Worm (Caenorhabditis elegans) whole organism, mixed stage, embryonic: Measurements from ENCODE around the gene F27C8.2.
A peak's percentile ranks its signal among the peaks of the same experiment; 100 is the strongest.

Experiments used
- bed-3 ChIP-seq: fragments of 200-800 bp; sonication (Bioruptor generic); optimal IDR thresholded peaks from 3 replicates; lab custom pipeline; 2018; ENCODE audit warnings: mild to moderate bottlenecking, missing genetic modification characterization, moderate library complexity, missing compliant biosample characterization
- blmp-1 ChIP-seq: fragments of 150-350 bp; optimal IDR thresholded peaks from 2 replicates; lab custom pipeline; 2014; ENCODE audit warnings: missing biosample characterization, missing genetic modification characterization
- ceh-83 ChIP-seq: fragments of 200-800 bp; sonication (Bioruptor generic); optimal IDR thresholded peaks from 2 replicates; lab custom pipeline; 2018; ENCODE audit warnings: mild to moderate bottlenecking, missing genetic modification characterization, missing compliant biosample characterization
- ces-1 ChIP-seq: fragments of 150-350 bp; optimal IDR thresholded peaks from 2 replicates; lab custom pipeline; 2014; ENCODE audit warnings: missing biosample characterization, missing genetic modification reagents, missing genetic modification characterization
- cnd-1 ChIP-seq: fragments of 200-800 bp; sonication (Bioruptor generic); optimal IDR thresholded peaks from 2 replicates; lab custom pipeline; 2018; ENCODE audit warnings: mild to moderate bottlenecking, missing genetic modification characterization, missing compliant biosample characterization
- drap-1 ChIP-seq: fragments of 200-800 bp; sonication (Bioruptor generic); optimal IDR thresholded peaks from 3 replicates; lab custom pipeline; 2018; ENCODE audit warnings: mild to moderate bottlenecking, missing genetic modification characterization, missing compliant biosample characterization
- elt-1 ChIP-seq: sonication (generic microtip); optimal IDR thresholded peaks from 2 replicates; lab custom pipeline; 2017; ENCODE audit warnings: missing genetic modification characterization, mild to moderate bottlenecking, missing compliant biosample characterization, antibody characterized with exemption, moderate library complexity, borderline replicate concordance; ENCODE audit not compliant: insufficient read depth
- flh-1 ChIP-seq: fragments of 200-800 bp; sonication (Bioruptor generic); optimal IDR thresholded peaks from 2 replicates; lab custom pipeline; 2018; ENCODE audit warnings: mild to moderate bottlenecking, missing genetic modification characterization, moderate library complexity, missing compliant biosample characterization
- ham-2 ChIP-seq: fragments of 200-800 bp; sonication (Bioruptor generic); optimal IDR thresholded peaks from 2 replicates; lab custom pipeline; 2018; ENCODE audit warnings: mild to moderate bottlenecking, missing genetic modification characterization, missing compliant biosample characterization
- hlh-1 ChIP-seq: fragments of 150-350 bp; optimal IDR thresholded peaks from 2 replicates; lab custom pipeline; 2014; ENCODE audit warnings: missing biosample characterization, missing genetic modification reagents, missing genetic modification characterization
- lin-13 ChIP-seq: fragments of 150-350 bp; optimal IDR thresholded peaks from 2 replicates; lab custom pipeline; 2014; ENCODE audit warnings: missing biosample characterization, missing genetic modification characterization
- lsy-2 ChIP-seq: fragments of 150-350 bp; optimal IDR thresholded peaks from 2 replicates; lab custom pipeline; 2014; ENCODE audit warnings: missing biosample characterization, missing genetic modification characterization
- mab-5 ChIP-seq: fragments of 150-350 bp; optimal IDR thresholded peaks from 2 replicates; lab custom pipeline; 2014; ENCODE audit warnings: missing biosample characterization, missing genetic modification characterization
- mep-1 ChIP-seq: fragments of 150-350 bp; optimal IDR thresholded peaks from 2 replicates; lab custom pipeline; 2017; ENCODE audit warnings: missing biosample characterization, missing genetic modification reagents, missing genetic modification characterization, inconsistent platforms
- nhr-2 ChIP-seq: fragments of 150-350 bp; optimal IDR thresholded peaks from 2 replicates; lab custom pipeline; 2014; ENCODE audit warnings: missing biosample characterization, missing genetic modification characterization
- nhr-237 ChIP-seq: fragments of 150-350 bp; optimal IDR thresholded peaks from 2 replicates; lab custom pipeline; 2014; ENCODE audit warnings: missing biosample characterization, missing genetic modification characterization
- nhr-28 ChIP-seq: fragments of 150-350 bp; optimal IDR thresholded peaks from 2 replicates; lab custom pipeline; 2014; ENCODE audit warnings: missing biosample characterization, missing genetic modification characterization
- nhr-76 ChIP-seq: sonication (generic microtip); optimal IDR thresholded peaks from 2 replicates; lab custom pipeline; 2017; ENCODE audit warnings: missing biosample characterization, missing genetic modification characterization
- pha-4 ChIP-seq: fragments of 150-350 bp; optimal IDR thresholded peaks from 2 replicates; lab custom pipeline; 2018; ENCODE audit warnings: missing biosample characterization, missing genetic modification reagents, missing genetic modification characterization
- sem-2 ChIP-seq: fragments of 200-800 bp; sonication (Bioruptor generic); optimal IDR thresholded peaks from 2 replicates; lab custom pipeline; 2018; ENCODE audit warnings: mild to moderate bottlenecking, missing genetic modification characterization, missing compliant biosample characterization
- snpc-4 ChIP-seq: fragments of 150-350 bp; optimal IDR thresholded peaks from 2 replicates; lab custom pipeline; 2014; ENCODE audit warnings: missing biosample characterization, missing genetic modification characterization
- sptf-1 ChIP-seq: sonication (generic microtip); optimal IDR thresholded peaks from 2 replicates; lab custom pipeline; 2017; ENCODE audit warnings: mild to moderate bottlenecking, missing genetic modification characterization, moderate library complexity, missing compliant biosample characterization
- tbx-8 ChIP-seq: fragments of 200-800 bp; sonication (Bioruptor generic); optimal IDR thresholded peaks from 2 replicates; lab custom pipeline; 2018; ENCODE audit warnings: mild to moderate bottlenecking, missing genetic modification characterization, moderate library complexity, missing compliant biosample characterization
- unc-120 ChIP-seq: sonication (generic microtip); optimal IDR thresholded peaks from 2 replicates; lab custom pipeline; 2017; ENCODE audit warnings: missing genetic modification characterization, missing compliant biosample characterization; ENCODE audit not compliant: poor library complexity, severe bottlenecking
- unc-39 ChIP-seq: fragments of 150-350 bp; optimal IDR thresholded peaks from 2 replicates; lab custom pipeline; 2014; ENCODE audit warnings: missing biosample characterization, missing genetic modification characterization
- unc-62 ChIP-seq: fragments of 150-350 bp; optimal IDR thresholded peaks from 2 replicates; lab custom pipeline; 2014; ENCODE audit warnings: missing biosample characterization, missing genetic modification reagents, missing genetic modification characterization
- zip-8 ChIP-seq: fragments of 150-350 bp; optimal IDR thresholded peaks from 2 replicates; lab custom pipeline; 2014; ENCODE audit warnings: missing biosample characterization, missing genetic modification characterization

Gene F27C8.2

DNA sequence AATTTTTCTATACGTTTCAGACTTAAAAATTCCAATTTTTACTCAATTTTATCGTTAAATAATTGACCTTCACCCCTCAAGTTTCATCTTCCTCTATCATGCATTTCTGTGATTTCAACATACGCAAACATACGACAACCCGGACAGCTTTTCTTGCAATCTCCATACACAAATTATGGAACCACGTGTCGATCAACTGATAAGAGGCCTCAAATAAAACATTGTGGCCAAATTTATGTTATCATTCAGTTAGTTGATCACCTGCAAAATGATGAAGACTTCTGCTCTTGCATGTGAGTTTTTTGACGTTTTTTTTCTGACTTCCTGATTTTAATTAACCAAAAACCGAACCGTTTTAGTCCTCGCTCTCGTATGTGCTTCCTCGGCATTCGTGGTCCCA, 2.7 kb upstream of the F27C8.2 start, which contains the start of gene spp-18:
spp-18 (plus strand) TSS at position 257 of the 400 bp plus-strand sequence.
- no peak for TF ChIP-seq ceh-83 (GFP tag; lab: Kevin White, UChicago)
- no peak for TF ChIP-seq mep-1 (tag; lab: Kevin White, UChicago)
- TF ChIP-seq nhr-76, result no peak
- TF ChIP-seq unc-62, result no peak
- no peak for TF ChIP-seq unc-120 (tag; lab: Kevin White, UChicago)
- TF ChIP-seq blmp-1, result no peak

ce11 chrIV:9601595-9601994, 5.4 kb downstream of the F27C8.2 start, which contains the start of gene aat-1:
TSS of gene aat-1 (minus strand) at chrIV:9601695.
- TF ChIP-seq pha-4 (no peak), cnd-1 (tag; lab: Kevin White, UChicago) (no peak), elt-1 (tag; lab: Kevin White, UChicago) (no peak), bed-3 (GFP tag; lab: Kevin White, UChicago) (no peak), ces-1 (GFP tag; lab: Kevin White, UChicago) (no peak), lin-13 (no peak), ham-2 (GFP tag; lab: Kevin White, UChicago) (no peak), nhr-2 (no peak), sem-2 (GFP tag; lab: Kevin White, UChicago) (no peak), ceh-83 (GFP tag; lab: Kevin White, UChicago) (no peak), mab-5 (tag; lab: Kevin White, UChicago) (no peak), nhr-76 (no peak), hlh-1 (tag; lab: Kevin White, UChicago) (no peak), zip-8 (no peak), drap-1 (GFP tag; lab: Kevin White, UChicago) (no peak)

ce11 chrIV:9607945-9608344, 11.8 kb downstream of the F27C8.2 start:
- no peak for TF ChIP-seq snpc-4 (tag; lab: Kevin White, UChicago)
- TF ChIP-seq nhr-237 (tag; lab: Kevin White, UChicago), result no peak
- no peak for TF ChIP-seq ham-2 (GFP tag; lab: Kevin White, UChicago)
- TF ChIP-seq pha-4, result no peak
- TF ChIP-seq lsy-2 (tag; lab: Kevin White, UChicago), result no peak
- no peak for TF ChIP-seq sptf-1 (tag; lab: Kevin White, UChicago)

DNA sequence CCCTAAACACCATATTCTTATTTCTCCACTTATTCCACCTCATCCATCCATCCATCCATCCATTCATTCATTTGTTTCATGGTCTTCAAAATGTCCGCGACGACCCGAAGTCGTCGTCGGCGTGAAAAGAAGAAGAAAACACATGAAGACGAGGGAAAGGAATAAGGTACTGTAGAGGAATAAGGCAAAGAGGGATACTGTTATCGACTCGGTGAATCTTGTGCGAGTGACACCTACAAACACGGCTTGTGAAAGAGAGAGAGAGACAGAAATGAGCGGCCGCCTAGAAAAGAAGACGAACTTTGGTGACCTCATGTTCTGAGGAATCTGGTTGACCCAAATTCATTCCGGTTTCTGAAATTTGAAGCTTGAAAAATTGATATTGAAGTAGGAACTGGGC, 12.9 kb downstream of the F27C8.2 start:
- TF ChIP-seq elt-1 (tag; lab: Kevin White, UChicago) (peak; percentile 97), lin-13 (no peak), nhr-76 (no peak)

ce11 chrIV:9610923-9611322, 14.8 kb downstream of the F27C8.2 start:
- TF ChIP-seq snpc-4 (tag; lab: Kevin White, UChicago), result no peak
- TF ChIP-seq elt-1 (tag; lab: Kevin White, UChicago), result peak; percentile 91
- TF ChIP-seq nhr-28 (tag; lab: Kevin White, UChicago), result no peak
- TF ChIP-seq unc-39 (tag; lab: Kevin White, UChicago), result no peak
- TF ChIP-seq flh-1 (GFP tag; lab: Kevin White, UChicago), result no peak
- no peak for TF ChIP-seq sem-2 (GFP tag; lab: Kevin White, UChicago)

DNA sequence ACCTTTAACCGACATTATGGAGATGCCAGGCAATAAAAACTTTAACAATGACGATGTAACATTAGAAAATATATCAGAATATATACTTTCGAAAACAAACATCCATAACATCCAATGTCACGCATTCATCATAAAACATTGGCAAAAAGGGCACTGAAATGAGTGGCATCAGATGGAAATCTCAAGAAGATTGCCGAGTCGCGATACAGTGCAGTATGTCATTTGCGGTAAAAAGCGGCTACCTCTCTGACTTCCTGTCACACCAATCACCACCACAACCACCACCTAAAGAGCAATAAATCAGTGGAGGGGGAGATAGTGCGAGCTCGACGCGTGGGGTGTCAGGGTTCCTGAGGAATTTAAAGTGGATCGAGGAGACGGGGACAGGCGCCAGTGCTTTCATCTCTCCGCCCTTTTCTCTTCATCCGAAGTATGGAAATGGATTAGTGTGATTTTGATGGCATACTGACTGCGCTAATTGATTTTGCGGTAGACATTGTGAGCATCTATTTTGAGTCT, 17.0 kb downstream of the F27C8.2 start:
- TF ChIP-seq elt-1 (tag; lab: Kevin White, UChicago), result peak; percentile 98
- no peak for TF ChIP-seq cnd-1 (tag; lab: Kevin White, UChicago)
- no peak for TF ChIP-seq zip-8

- peak; percentile 100 for TF ChIP-seq elt-1 (tag; lab: Kevin White, UChicago)
- no peak for TF ChIP-seq sem-2 (GFP tag; lab: Kevin White, UChicago)
- no peak for TF ChIP-seq tbx-8 (GFP tag; lab: Kevin White, UChicago)
Measured at ce11 chrIV:9614060-9614459, 17.9 kb downstream of the F27C8.2 start.
